Worm (Caenorhabditis elegans) whole organism, young adult: Measurements from ENCODE around the gene Y110A2AL.2.
"Not testable (repeated sequence)": the region's sequence is repeated elsewhere in the genome, so short reads cannot be mapped to it uniquely, and the experiment has no call there.

ENCODE experiments used
- F37B4.10 ChIP-seq: fragments of 200-800 bp; sonication (Bioruptor generic); IDR thresholded peaks from 2 replicates; pipeline ENCODE4 v1.3.6; 2022; ENCODE audit warnings: missing genetic modification characterization, missing compliant biosample characterization
- F57A8.1 ChIP-seq: fragments of 200-800 bp; sonication (Bioruptor generic); optimal IDR thresholded peaks from 2 replicates; lab custom pipeline; 2018; ENCODE audit warnings: mild to moderate bottlenecking, missing genetic modification characterization, moderate library complexity, missing compliant biosample characterization
- akir-1 ChIP-seq: fragments of 200-800 bp; sonication (Bioruptor generic); optimal IDR thresholded peaks from 2 replicates; lab custom pipeline; 2018; ENCODE audit warnings: mild to moderate bottlenecking, missing genetic modification characterization, moderate library complexity, missing compliant biosample characterization
- ceh-91 ChIP-seq: fragments of 200-800 bp; sonication (Bioruptor generic); IDR thresholded peaks from 2 replicates; pipeline ENCODE4 v1.3.6; 2022; ENCODE audit warnings: missing genetic modification reagents, missing genetic modification characterization, missing compliant biosample characterization
- ets-4 ChIP-seq: fragments of 200-800 bp; sonication (Bioruptor generic); optimal IDR thresholded peaks from 2 replicates; lab custom pipeline; 2018; ENCODE audit warnings: mild to moderate bottlenecking, missing genetic modification characterization, missing compliant biosample characterization
- mel-28 ChIP-seq: sonication (generic microtip); optimal IDR thresholded peaks from 2 replicates; lab custom pipeline; 2016; ENCODE audit warnings: borderline replicate concordance, mild to moderate bottlenecking, missing genetic modification characterization, missing compliant biosample characterization
- nfya-2 ChIP-seq: fragments of 200-800 bp; sonication (Bioruptor generic); IDR thresholded peaks from 2 replicates; pipeline ENCODE4 v1.3.6; 2022; ENCODE audit warnings: missing genetic modification reagents, missing genetic modification characterization, missing compliant biosample characterization
- nhr-179 ChIP-seq: sonication (generic microtip); optimal IDR thresholded peaks from 2 replicates; lab custom pipeline; 2016; ENCODE audit warnings: mild to moderate bottlenecking, missing genetic modification characterization, missing compliant biosample characterization
- pha-4 ChIP-seq: fragments of 150-350 bp; sonication (generic microtip); optimal IDR thresholded peaks from 2 replicates; lab custom pipeline; 2014; ENCODE audit warnings: missing biosample characterization, missing genetic modification reagents, missing genetic modification characterization
- tbp1 ChIP-seq: fragments of 200-800 bp; sonication (Bioruptor generic); optimal IDR thresholded peaks from 2 replicates; lab custom pipeline; 2018; ENCODE audit warnings: mild to moderate bottlenecking, missing genetic modification characterization, missing compliant biosample characterization
- tbx-9 ChIP-seq: sonication (generic microtip); optimal IDR thresholded peaks from 2 replicates; lab custom pipeline; 2016; ENCODE audit warnings: borderline replicate concordance, missing genetic modification characterization, inconsistent platforms, missing compliant biosample characterization
- unc-130 ChIP-seq: sonication (generic microtip); optimal IDR thresholded peaks from 2 replicates; lab custom pipeline; 2016; ENCODE audit warnings: missing genetic modification reagents, missing genetic modification characterization, missing compliant biosample characterization

DNA sequence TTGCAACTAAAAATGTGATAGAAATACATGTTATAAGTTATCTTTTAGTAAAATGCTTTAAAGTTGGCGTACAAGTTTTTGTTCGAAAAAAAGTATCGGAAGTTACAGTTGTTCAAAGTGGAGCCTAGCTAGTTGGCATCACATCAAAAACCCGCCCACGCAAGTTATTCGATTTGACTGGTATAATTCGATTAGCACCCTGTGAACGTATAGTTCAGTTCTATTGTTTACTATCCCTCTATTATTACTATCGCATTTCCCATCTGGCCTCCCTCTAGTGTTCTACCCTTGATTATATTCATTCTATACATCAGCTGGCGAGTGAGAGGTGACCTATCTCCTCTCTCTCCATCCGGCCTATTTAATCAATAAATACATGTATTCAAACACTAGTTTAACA is 28.8 kb upstream of the Y110A2AL.2 start, which contains the start of gene Y110A2AL.4:
- TF ChIP-seq nhr-179; ets-4; ceh-91 (GFP tag; lab: Robert Waterston, UW); unc-130 (GFP tag; lab: Kevin White, UChicago); nfya-2 (GFP tag; lab: Robert Waterston, UW); F57A8.1 (GFP tag; lab: Kevin White, UChicago); akir-1; F37B4.10; tbp1 (GFP tag; lab: Kevin White, UChicago); pha-4; tbx-9; mel-28 (tag; lab: Kevin White, UChicago): not testable (repeated sequence)
